Worm (Caenorhabditis elegans): Measurements from ENCODE around the gene srh-98.
A peak's percentile ranks its signal among the peaks of the same experiment; 100 is the strongest.

srh-98 gene

ce11 chrV:16214505-16214904 is 21.0 kb downstream of the srh-98 start, which contains the start of gene F11A5.9 (continued):
- no peak for TF ChIP-seq efl-3 (GFP tag; optimal IDR thresholded peaks at IDR 0.05)
- TF ChIP-seq snpc-4 (tag; optimal IDR thresholded peaks at IDR 0.05) = no peak
- no peak for TF ChIP-seq lin-13 (GFP tag; optimal IDR thresholded peaks at IDR 0.05)
- no peak for TF ChIP-seq C04F5.9 (tag; optimal IDR thresholded peaks at IDR 0.05)
- TF ChIP-seq fkh-4 (tag; optimal IDR thresholded peaks at IDR 0.05; ENCODE audit: borderline replicate concordance) = no peak
- TF ChIP-seq nhr-19 (GFP tag; conservative IDR thresholded peaks at IDR 0.05) = peak; percentile 19; the same call in 1 of the 2 replicates
- TF ChIP-seq nhr-90 (tag; optimal IDR thresholded peaks at IDR 0.05; ENCODE audit: poor library complexity) = no peak
- TF ChIP-seq ztf-4 (tag; optimal IDR thresholded peaks at IDR 0.05) = no peak
- no peak for TF ChIP-seq C16A3.4 (tag; optimal IDR thresholded peaks at IDR 0.05)
- no peak for TF ChIP-seq dpl-1 (GFP tag; optimal IDR thresholded peaks at IDR 0.05)
- no peak for TF ChIP-seq mdl-1 (tag; optimal IDR thresholded peaks at IDR 0.05)
- no peak for TF ChIP-seq grh-1 (GFP tag; IDR thresholded peaks at IDR 0.05)
- no peak for TF ChIP-seq F16B12.6 (tag; optimal IDR thresholded peaks at IDR 0.05)
- no peak for TF ChIP-seq hpl-2 (GFP tag; optimal IDR thresholded peaks at IDR 0.05)
- TF ChIP-seq nhr-47 (tag; optimal IDR thresholded peaks at IDR 0.05) = no peak
- no peak for TF ChIP-seq hlh-4 (tag; optimal IDR thresholded peaks at IDR 0.05)

DNA sequence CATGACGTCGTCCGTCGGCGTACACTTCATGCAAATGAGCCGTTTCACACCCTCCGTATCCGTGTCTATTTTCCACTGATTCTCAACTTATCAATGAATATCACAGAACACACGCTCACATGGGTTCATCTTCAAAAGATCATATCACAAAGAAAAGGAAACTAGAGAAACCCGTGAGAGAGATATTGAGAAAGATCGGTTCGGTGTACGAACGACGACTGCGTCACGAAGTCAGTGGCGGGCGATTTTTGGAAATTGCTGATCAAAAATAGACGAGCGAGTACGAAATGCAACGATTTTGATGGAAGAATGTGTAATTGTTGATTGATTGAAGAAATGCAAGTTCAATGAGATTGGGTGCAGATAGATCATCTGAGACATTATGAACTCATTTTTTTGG is 22.2 kb downstream of the srh-98 start:
- TF ChIP-seq nhr-90 (tag; optimal IDR thresholded peaks at IDR 0.05; ENCODE audit: poor library complexity) (peak; percentile 10), lsy-2 (tag; optimal IDR thresholded peaks at IDR 0.05) (peak in 1 of 2 experiments; percentile 14), nhr-11 (tag; optimal IDR thresholded peaks at IDR 0.05) (no peak), lin-35 (GFP tag; optimal IDR thresholded peaks at IDR 0.05) (peak in 1 of 2 experiments; percentile 42), nhr-237 (tag; optimal IDR thresholded peaks at IDR 0.05) (no peak), nhr-71 (tag; optimal IDR thresholded peaks at IDR 0.05) (peak; percentile 69), pqm-1 (tag; optimal IDR thresholded peaks at IDR 0.05) (no peak), hlh-4 (tag; optimal IDR thresholded peaks at IDR 0.05) (no peak), sptf-1 (tag; optimal IDR thresholded peaks at IDR 0.05) (no peak), elt-3 (tag; optimal IDR thresholded peaks at IDR 0.05) (peak in 5 of 6 experiments; percentile 67 to 92 (median 79)), aly-2 (tag; optimal IDR thresholded peaks at IDR 0.05) (no peak), grh-1 (GFP tag; IDR thresholded peaks at IDR 0.05) (peak; percentile 39; the same call in 1 of the 2 replicates), F16B12.6 (tag; optimal IDR thresholded peaks at IDR 0.05) (no peak), elt-2 (tag; optimal IDR thresholded peaks at IDR 0.05) (no peak), snu-23 (GFP tag; optimal IDR thresholded peaks at IDR 0.05) (peak; percentile 64), mdl-1 (tag; optimal IDR thresholded peaks at IDR 0.05) (peak in 1 of 2 experiments; percentile 9), lin-14 (GFP tag; optimal IDR thresholded peaks at IDR 0.05) (peak; percentile 76), nhr-85 (tag) (peak; percentile 96), nhr-20 (tag; optimal IDR thresholded peaks at IDR 0.05) (peak; percentile 86), blmp-1 (tag; optimal IDR thresholded peaks at IDR 0.05) (peak; percentile 85), skn-1 (tag; optimal IDR thresholded peaks at IDR 0.05) (no peak), lir-3 (tag; optimal IDR thresholded peaks at IDR 0.05; ENCODE audit: poor library complexity) (no peak), alr-1 (tag; optimal IDR thresholded peaks at IDR 0.05; ENCODE audit: borderline replicate concordance) (no peak), nhr-19 (GFP tag; conservative IDR thresholded peaks at IDR 0.05) (peak; percentile 75), unc-86 (tag; optimal IDR thresholded peaks at IDR 0.05) (no peak), dpl-1 (GFP tag; optimal IDR thresholded peaks at IDR 0.05) (peak in 1 of 3 experiments; percentile 3)

DNA sequence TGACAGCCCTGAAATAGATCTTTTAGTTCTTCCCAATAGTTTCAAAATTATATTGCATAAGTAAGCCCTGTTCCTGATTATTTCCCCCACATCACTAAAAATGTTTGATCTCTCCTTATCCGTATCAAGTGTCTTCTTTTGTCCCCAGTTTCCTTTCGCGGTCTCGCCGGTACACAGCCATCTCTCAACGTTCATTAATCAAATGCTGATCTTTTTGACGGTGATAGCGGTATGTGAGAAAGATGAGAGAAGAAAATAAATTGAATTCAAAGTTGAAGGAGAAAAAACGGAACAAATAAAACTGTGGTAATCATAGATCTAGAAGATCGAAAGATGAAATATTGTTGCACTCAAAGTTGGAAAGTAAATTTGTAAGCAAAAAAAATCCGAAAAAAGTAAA is 23.8 kb downstream of the srh-98 start:
- TF ChIP-seq elt-3 (tag; optimal IDR thresholded peaks at IDR 0.05) (peak in 4 of 6 experiments; percentile 30 to 88 (median 60)), aha-1 (tag; optimal IDR thresholded peaks at IDR 0.05) (no peak), nhr-85 (tag) (peak; percentile 46), blmp-1 (tag; optimal IDR thresholded peaks at IDR 0.05) (peak; percentile 54)

All from whole organism, L1 larva.